Fruit fly (Drosophila melanogaster): ENCODE results near the gene CG32486.

CG32486 gene

DNA sequence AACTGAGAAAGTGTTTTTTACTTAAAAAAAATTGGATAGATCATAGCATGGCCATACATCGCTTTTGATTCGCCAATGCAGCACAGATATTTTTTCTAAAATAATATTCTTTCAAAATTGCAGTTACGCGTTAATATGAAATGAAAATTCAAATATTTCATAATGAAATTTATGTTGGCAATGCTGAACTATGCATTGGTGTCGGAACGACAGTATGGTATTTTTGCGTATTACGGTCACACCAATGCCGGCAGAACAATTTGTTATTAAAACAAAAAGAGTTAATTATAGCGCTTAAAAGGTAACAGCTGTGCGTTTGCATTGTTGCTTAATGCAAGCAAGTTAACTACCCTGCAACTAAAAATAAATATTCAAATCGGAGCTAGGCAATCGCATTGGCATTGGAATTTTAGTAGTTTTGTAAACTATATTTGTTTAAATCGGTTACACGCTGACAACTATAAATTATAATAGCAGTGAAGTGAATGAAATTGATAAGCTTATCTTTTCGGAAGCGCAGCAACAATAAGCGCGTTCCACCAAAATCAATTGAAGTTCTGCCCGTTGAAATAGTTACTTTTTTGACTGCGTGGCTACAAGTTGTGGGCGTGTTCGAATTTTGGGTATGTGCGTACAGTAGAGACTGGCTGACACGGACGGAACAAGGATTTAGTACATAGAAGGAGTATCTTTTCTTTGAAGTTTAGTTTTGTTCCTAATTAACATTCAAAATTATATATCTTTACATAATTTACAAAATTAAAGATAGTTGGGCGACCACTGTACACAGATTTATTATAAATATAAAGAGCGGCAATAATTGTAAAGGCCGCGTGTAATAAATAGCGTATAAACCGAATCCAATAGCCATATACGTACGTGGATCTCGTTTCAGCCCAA is 28.2 kb downstream of the CG32486 start, which contains the start of gene Prx4:
Gene Prx4, plus strand, starts transcription at position 210 of the 900 bp plus-strand sequence.
- peak; percentile 82 for TF ChIP-seq noc (tag; optimal IDR thresholded peaks at IDR 0.05)

DNA sequence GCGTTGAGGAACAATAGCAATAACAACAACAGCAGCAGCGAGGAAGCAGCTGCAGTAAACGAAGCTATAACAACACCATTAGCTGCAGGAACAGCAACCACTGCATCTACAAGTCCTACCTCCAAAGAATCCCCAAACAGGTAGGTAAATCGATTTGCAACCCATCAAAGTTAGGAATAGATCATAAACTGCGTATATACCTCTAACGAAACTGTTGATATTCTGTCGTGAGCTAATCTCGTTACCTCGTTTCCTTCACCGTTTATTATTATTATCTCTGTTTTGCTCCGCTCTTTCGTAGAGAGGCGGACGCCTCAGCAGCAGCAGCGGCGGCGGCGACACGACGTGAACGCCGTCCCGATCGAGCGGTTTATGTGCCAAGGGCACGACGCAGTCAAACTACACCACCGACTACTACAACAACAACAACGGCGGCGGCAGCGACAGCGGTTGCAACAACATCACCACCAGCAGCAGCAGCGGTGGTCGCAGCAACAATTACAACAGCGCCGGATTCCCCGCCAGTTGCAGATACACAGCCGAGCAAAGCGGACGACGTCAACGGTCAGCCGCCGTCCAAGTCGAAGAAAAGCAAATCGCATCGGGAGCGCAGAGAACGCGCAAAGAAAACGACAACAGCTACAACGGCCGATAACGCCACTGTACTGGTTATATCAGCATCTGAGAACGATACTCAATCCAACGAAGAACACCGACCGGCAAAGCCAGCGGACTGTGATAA is 32.6 kb downstream of the CG32486 start:
- peak; percentile 22 for TF ChIP-seq noc (tag; optimal IDR thresholded peaks at IDR 0.05)

DNA sequence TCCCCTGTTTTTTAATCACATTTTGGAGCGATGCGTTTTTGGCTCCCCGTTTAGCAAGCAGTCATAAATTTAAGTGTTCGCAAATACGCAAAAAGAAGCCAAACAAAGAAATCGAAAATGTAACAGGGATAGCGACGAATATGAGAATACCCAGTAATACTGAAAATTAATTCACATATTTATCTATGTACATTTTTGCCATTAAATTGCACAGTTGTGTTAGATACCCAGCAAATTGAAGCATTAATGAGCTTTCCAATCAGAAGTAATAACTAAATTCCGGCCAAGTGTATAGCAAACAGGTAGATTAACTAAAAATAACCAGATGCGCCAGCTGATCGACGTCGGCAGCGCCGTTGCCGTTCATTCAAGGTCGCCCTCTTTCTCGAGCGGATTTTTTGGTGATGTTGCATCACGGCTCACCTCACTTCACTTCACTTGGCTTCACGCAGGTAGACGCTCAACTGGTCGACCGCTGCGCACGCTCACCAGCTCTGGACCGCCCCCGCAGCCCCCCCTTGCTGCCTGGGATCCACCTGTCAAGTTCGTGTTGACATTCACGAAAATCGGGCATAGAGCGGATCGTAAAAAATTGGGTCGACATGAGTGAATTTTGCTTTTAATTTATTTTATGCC is 33.6 kb downstream of the CG32486 start:
- TF ChIP-seq noc (tag; optimal IDR thresholded peaks at IDR 0.05) = no peak

DNA sequence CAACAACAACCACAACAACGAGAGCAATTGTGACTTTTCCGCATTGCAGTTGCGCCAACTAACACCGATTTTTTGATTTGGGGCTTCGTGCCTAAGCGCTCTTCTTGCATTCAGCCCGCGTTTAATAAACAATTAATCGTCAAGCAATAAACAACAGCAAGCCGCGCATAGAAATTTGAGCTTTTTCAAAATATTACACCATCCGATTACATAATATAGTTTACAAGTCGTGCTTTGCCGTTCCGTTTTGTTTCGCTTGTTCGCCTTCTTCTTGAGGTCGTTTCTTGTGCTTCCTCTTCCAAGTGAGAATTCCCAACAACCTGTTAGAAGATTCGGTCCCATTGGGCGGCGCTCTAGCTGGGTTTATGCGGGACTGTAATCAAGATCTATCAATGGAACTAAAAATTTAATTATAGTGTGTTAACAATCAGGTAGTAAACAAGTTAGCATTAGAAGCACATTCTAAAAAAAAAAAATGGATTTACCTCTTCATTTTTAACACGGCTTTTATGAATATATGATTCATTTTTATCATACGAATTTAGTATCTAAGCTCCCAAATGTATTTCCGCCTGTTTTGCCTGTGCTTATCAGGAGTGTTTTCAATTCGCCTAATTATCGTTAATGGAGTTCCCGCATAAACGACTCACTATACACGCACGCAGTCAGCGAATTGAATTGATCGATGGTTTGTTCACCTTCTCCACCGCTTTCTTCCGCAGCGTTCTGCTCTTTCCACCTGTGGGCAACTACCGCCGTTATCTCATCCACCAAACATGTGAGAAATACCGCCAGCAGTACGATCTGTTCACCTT is 34.7 kb downstream of the CG32486 start:
- TF ChIP-seq noc (tag; optimal IDR thresholded peaks at IDR 0.05) = peak; percentile 95

DNA sequence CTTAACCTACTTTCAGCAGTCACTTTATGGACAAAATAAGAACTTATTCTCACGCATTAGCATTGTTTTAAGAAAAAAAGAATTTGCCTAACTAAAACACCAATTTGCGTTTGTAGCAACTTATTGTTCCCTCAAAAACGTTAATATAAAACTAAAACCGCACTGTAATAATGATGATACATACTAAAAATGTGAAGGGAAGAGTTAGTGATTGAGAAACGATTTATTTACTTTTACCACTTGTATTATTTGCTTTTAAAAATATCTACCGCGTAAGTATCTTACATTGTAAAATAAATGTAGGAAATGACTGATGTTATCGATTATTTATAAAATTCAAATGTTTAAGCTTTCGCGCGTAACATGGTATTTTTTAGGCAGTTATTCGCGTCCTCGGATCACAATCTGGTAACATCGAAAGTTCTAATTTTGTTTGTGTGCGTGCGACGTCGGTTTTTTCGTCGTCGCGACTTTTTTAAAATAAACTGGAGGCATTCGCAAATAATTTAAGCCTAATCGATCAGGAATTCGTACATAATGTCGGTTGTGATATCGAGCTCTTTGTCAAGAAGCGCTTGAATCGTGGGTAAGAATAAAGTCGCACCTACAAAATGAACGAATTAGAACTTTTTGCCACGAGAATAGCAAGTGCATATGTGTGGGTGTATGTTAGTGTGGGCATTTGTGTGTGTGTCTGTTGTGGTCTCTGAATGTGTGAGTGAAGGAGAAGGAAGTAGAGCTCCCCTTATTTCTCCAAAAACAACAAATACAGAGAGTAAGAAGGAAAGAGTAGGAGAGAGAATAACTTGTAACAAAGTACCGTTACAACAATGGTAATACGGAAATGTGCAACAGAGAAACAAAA is 35.6 kb downstream of the CG32486 start, which contains the start of gene CG2162:
Gene CG2162, plus strand, starts transcription at position 418 of the 865 bp plus-strand sequence.
- TF ChIP-seq noc (tag; optimal IDR thresholded peaks at IDR 0.05) = no peak

DNA sequence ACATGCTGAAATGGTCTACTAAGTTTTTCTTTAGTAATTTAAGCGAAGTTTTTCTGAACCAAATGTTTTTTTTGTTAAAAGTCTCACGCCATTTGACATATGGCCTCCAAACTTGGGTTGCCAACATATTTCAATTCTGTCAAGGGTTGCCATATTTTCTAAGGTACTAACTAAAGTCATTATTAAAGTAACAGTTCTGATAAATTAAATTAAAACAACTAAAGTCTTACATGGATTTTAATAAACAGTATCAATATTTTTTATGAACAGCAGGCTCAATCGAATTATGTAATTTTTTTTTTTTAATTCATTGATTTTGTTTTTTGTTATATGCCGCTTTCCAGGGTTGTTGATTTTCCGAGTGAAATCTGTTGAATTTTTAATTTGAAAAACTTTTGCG is 44.2 kb downstream of the CG32486 start, which contains the start of gene aly:
Gene aly, minus strand, starts transcription at position 101 of the 400 bp plus-strand sequence.
- no peak for TF ChIP-seq noc (tag; optimal IDR thresholded peaks at IDR 0.05)

DNA sequence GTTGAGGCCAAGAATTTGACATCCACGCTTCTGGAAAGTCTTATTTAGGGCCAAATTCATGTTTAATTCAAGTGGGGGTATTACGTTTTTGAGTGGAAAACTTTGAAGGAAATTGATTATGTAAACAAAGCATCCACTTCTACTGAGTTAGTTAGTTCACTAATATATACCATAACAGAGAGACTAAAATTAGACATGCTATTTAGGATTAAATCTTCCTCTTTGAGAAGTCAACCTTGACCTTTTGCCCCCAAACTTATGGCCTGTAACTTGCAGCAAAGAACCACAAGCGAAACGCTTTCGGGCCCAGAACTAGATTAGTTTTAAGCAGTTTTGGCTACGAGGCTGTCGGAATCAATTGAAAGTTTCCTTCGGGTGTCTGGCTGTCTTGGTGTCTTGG is 53.5 kb downstream of the CG32486 start, which contains the start of gene CG32487:
Gene CG32487, minus strand, starts transcription at position 101 of the 400 bp plus-strand sequence.
- no peak for TF ChIP-seq noc (tag; optimal IDR thresholded peaks at IDR 0.05)

DNA sequence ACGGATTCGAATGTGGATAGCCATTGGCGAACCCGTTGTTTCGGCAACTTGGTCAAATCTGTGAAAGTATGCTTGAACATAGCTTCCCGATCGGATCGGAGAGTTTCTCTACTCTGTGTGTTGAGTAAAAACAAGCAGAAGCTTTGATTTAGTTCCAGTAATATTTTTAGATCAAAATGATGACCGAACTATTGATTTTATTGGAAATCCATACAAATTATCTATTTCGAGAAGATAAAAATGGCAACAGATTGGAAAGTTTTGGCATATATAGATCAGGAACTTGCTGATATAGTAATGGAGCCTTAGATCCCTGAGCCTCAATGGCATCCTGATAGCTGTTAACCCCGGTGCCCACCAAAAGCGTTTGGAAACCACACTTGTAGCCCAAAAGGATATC is 54.7 kb downstream of the CG32486 start, which contains the start of gene CG32488:
Gene CG32488, minus strand, starts transcription at position 101 of the 400 bp plus-strand sequence.
- no peak for TF ChIP-seq noc (tag; optimal IDR thresholded peaks at IDR 0.05)

DNA sequence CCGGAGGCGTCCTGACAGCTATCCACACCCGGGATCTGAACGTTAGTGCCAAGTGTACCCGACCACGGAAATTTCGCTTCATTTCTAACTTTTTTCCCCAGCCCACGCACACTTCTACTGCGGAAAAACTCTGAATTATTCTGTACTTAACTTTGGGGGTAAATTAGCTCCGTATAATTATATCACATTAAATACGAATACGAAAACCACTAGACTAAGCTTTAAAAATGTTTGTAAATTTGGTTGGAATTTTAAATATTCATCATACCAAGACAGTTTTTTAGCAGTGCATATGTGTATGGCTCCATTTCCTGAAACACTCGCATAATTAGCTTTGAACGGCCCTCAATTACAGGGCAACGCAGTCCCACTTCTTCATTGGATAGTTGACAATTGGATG is 57.1 kb downstream of the CG32486 start:
- no peak for TF ChIP-seq noc (tag; optimal IDR thresholded peaks at IDR 0.05)
